Worm (Caenorhabditis elegans) whole organism, late embryonic: Measurements from ENCODE around the gene ced-6.

ENCODE experiments used
- C38D4.7 ChIP-seq: fragments of 200-800 bp; sonication (Bioruptor generic); optimal IDR thresholded peaks from 2 replicates; lab custom pipeline; 2018; ENCODE audit warnings: mild to moderate bottlenecking, missing genetic modification characterization, moderate library complexity, missing compliant biosample characterization
- T23F11.4 ChIP-seq: fragments of 200-800 bp; sonication (Bioruptor generic); optimal IDR thresholded peaks from 2 replicates; lab custom pipeline; 2018; ENCODE audit warnings: mild to moderate bottlenecking, missing genetic modification characterization, missing compliant biosample characterization
- Y22D7AL.16 ChIP-seq: sonication (generic microtip); optimal IDR thresholded peaks from 2 replicates; lab custom pipeline; 2016; ENCODE audit warnings: missing genetic modification characterization, missing compliant biosample characterization
- ama-1 ChIP-seq: fragments of 150-350 bp; optimal IDR thresholded peaks from 2 replicates; lab custom pipeline; 2014
- ceh-14 ChIP-seq: sonication (generic microtip); optimal IDR thresholded peaks from 2 replicates; lab custom pipeline; 2016; ENCODE audit warnings: missing genotype, missing genetic modification characterization, missing compliant biosample characterization
- ceh-18 ChIP-seq: sonication (generic microtip); optimal IDR thresholded peaks from 2 replicates; lab custom pipeline; 2016; ENCODE audit warnings: missing genetic modification characterization, missing compliant biosample characterization
- ceh-19 ChIP-seq: fragments of 200-800 bp; sonication (Bioruptor generic); optimal IDR thresholded peaks from 2 replicates; lab custom pipeline; 2018; ENCODE audit warnings: mild to moderate bottlenecking, missing genetic modification characterization, missing compliant biosample characterization
- ceh-2 ChIP-seq: sonication (generic microtip); optimal IDR thresholded peaks from 2 replicates; lab custom pipeline; 2016; ENCODE audit warnings: missing genotype, missing genetic modification characterization, missing compliant biosample characterization
- ceh-24 ChIP-seq: sonication (generic microtip); optimal IDR thresholded peaks from 2 replicates; lab custom pipeline; 2016; ENCODE audit warnings: mild to moderate bottlenecking, missing genetic modification characterization, missing compliant biosample characterization
- ceh-30 ChIP-seq: fragments of 150-350 bp; optimal IDR thresholded peaks from 2 replicates; lab custom pipeline; 2014; ENCODE audit warnings: missing biosample characterization, missing genetic modification characterization
- ceh-31 ChIP-seq: sonication (generic microtip); optimal IDR thresholded peaks from 2 replicates; lab custom pipeline; 2016; ENCODE audit warnings: missing genetic modification characterization, missing compliant biosample characterization
- ceh-34 ChIP-seq: sonication (generic microtip); optimal IDR thresholded peaks from 2 replicates; lab custom pipeline; 2016; ENCODE audit warnings: mild to moderate bottlenecking, missing genetic modification characterization, missing compliant biosample characterization
- ceh-9 ChIP-seq: sonication (generic microtip); optimal IDR thresholded peaks from 2 replicates; lab custom pipeline; 2016; ENCODE audit warnings: mild to moderate bottlenecking, missing genetic modification characterization, inconsistent platforms, missing compliant biosample characterization
- dmd-4 ChIP-seq: sonication (generic microtip); optimal IDR thresholded peaks from 2 replicates; lab custom pipeline; 2016; ENCODE audit warnings: borderline replicate concordance, missing genetic modification characterization, missing compliant biosample characterization
- elt-2 ChIP-seq: sonication (generic microtip); optimal IDR thresholded peaks from 2 replicates; lab custom pipeline; 2016; ENCODE audit warnings: missing genetic modification reagents, missing genetic modification characterization, missing compliant biosample characterization
- ets-4 ChIP-seq: sonication (generic microtip); optimal IDR thresholded peaks from 2 replicates; lab custom pipeline; 2016; ENCODE audit warnings: missing genetic modification characterization, missing compliant biosample characterization
- eyg-1 ChIP-seq: sonication (generic microtip); optimal IDR thresholded peaks from 2 replicates; lab custom pipeline; 2016; ENCODE audit warnings: missing genotype, missing genetic modification characterization, missing compliant biosample characterization
- fax-1 ChIP-seq: sonication (generic microtip); optimal IDR thresholded peaks from 2 replicates; lab custom pipeline; 2016; ENCODE audit warnings: missing genotype, missing genetic modification characterization, missing compliant biosample characterization
- fkh-6 ChIP-seq: sonication (generic microtip); optimal IDR thresholded peaks from 2 replicates; lab custom pipeline; 2016; ENCODE audit warnings: missing genetic modification characterization, missing compliant biosample characterization
- gmeb-2 ChIP-seq: sonication (generic microtip); optimal IDR thresholded peaks from 2 replicates; lab custom pipeline; 2016; ENCODE audit warnings: missing genetic modification characterization, inconsistent platforms, missing compliant biosample characterization
- hlh-13 ChIP-seq: fragments of 200-800 bp; sonication (Bioruptor generic); optimal IDR thresholded peaks from 2 replicates; lab custom pipeline; 2018; ENCODE audit warnings: mild to moderate bottlenecking, missing genetic modification characterization, missing compliant biosample characterization
- hlh-15 ChIP-seq: sonication (generic microtip); optimal IDR thresholded peaks from 2 replicates; lab custom pipeline; 2016; ENCODE audit warnings: missing genetic modification characterization, missing compliant biosample characterization
- hlh-6 ChIP-seq: sonication (generic microtip); optimal IDR thresholded peaks from 2 replicates; lab custom pipeline; 2016; ENCODE audit warnings: missing genotype, missing genetic modification characterization, missing compliant biosample characterization
- hlh-8 ChIP-seq: sonication (generic microtip); optimal IDR thresholded peaks from 2 replicates; lab custom pipeline; 2016; ENCODE audit warnings: missing genotype, missing genetic modification characterization, missing compliant biosample characterization
- lin-11 ChIP-seq: fragments of 200-800 bp; sonication (Bioruptor generic); optimal IDR thresholded peaks from 2 replicates; lab custom pipeline; 2018; ENCODE audit warnings: mild to moderate bottlenecking, missing genetic modification characterization, missing compliant biosample characterization
- madf-2 ChIP-seq: sonication (generic microtip); optimal IDR thresholded peaks from 2 replicates; lab custom pipeline; 2017; ENCODE audit warnings: missing genetic modification characterization, missing compliant biosample characterization
- mec-3 ChIP-seq: sonication (generic microtip); optimal IDR thresholded peaks from 2 replicates; lab custom pipeline; 2016; ENCODE audit warnings: borderline replicate concordance, missing genetic modification characterization, missing compliant biosample characterization
- nhr-11 ChIP-seq: fragments of 150-350 bp; optimal IDR thresholded peaks from 2 replicates; lab custom pipeline; 2014; ENCODE audit warnings: missing biosample characterization, missing genetic modification characterization
- nhr-232 ChIP-seq: sonication (generic microtip); optimal IDR thresholded peaks from 2 replicates; lab custom pipeline; 2016; ENCODE audit warnings: missing genetic modification characterization, missing compliant biosample characterization
- pax-1 ChIP-seq: fragments of 150-350 bp; optimal IDR thresholded peaks from 2 replicates; lab custom pipeline; 2014; ENCODE audit warnings: missing biosample characterization, missing genetic modification characterization
- pha-2 ChIP-seq: sonication (generic microtip); optimal IDR thresholded peaks from 2 replicates; lab custom pipeline; 2017; ENCODE audit warnings: mild to moderate bottlenecking, missing genetic modification characterization, missing compliant biosample characterization
- pha-4 ChIP-seq: fragments of 150-350 bp; optimal IDR thresholded peaks from 2 replicates; lab custom pipeline; 2018; ENCODE audit warnings: missing biosample characterization, missing genetic modification reagents, missing genetic modification characterization
- pqm-1 ChIP-seq: sonication (generic microtip); optimal IDR thresholded peaks from 2 replicates; lab custom pipeline; 2016; ENCODE audit warnings: missing genetic modification characterization, missing compliant biosample characterization
- pros-1 ChIP-seq: fragments of 150-350 bp; optimal IDR thresholded peaks from 2 replicates; lab custom pipeline; 2014; ENCODE audit warnings: missing biosample characterization, missing genetic modification reagents, missing genetic modification characterization
- rnt-1 ChIP-seq: sonication (generic microtip); optimal IDR thresholded peaks from 2 replicates; lab custom pipeline; 2016; ENCODE audit warnings: missing genetic modification characterization, missing compliant biosample characterization
- tbx-2 ChIP-seq: sonication (generic microtip); optimal IDR thresholded peaks from 2 replicates; lab custom pipeline; 2016; ENCODE audit warnings: missing genetic modification characterization, missing compliant biosample characterization
- unc-42 ChIP-seq: sonication (generic microtip); optimal IDR thresholded peaks from 2 replicates; lab custom pipeline; 2016; ENCODE audit warnings: missing genotype, missing genetic modification characterization, missing compliant biosample characterization
- unc-55 ChIP-seq: sonication (generic microtip); optimal IDR thresholded peaks from 2 replicates; lab custom pipeline; 2017; ENCODE audit warnings: missing biosample characterization, missing genetic modification reagents, missing genetic modification characterization
- ztf-16 ChIP-seq: sonication (generic microtip); optimal IDR thresholded peaks from 2 replicates; lab custom pipeline; 2017; ENCODE audit warnings: missing genetic modification characterization, missing compliant biosample characterization

The ced-6 gene

DNA sequence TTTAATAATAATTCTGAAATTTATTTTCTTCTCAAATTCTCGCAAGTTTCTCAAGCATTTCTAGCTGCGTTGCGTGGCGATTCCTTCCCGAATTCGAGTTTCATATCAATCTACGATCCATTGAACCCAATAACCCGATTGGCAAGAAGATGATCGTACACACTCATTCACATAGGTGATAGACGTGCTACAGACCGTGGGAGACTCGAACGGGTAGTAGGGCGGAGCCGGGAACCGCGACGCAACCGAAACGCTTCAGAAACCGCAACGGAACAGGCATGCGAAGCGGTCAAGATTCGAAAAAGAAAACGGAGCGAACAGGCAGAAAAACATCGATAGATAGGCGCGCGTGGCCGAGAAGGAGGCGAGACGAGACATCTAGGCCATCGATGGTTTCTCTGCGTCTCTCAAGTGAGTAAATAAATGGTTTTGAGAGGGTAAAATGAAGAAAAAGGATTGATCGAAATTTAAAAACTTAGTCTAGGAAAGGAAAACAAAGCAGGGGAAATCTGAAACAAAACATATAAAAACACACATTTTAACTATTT lies 7.9 kb downstream of the ced-6 start, which contains the start of gene madf-11 (continued):
- TF ChIP-seq eyg-1 (tag; lab: Kevin White, UChicago), result no peak
- TF ChIP-seq unc-42, result peak; percentile 67
- peak; percentile 49 for TF ChIP-seq hlh-6 (tag; lab: Kevin White, UChicago)
- peak; percentile 21 for TF ChIP-seq pha-2
- no peak for TF ChIP-seq C38D4.7
- no peak for TF ChIP-seq ztf-16 (tag; lab: Kevin White, UChicago)
- peak; percentile 37 for TF ChIP-seq fax-1 (tag; lab: Kevin White, UChicago)
- no peak for TF ChIP-seq pros-1
- peak; percentile 29 for TF ChIP-seq ceh-19 (GFP tag; lab: Kevin White, UChicago)
- TF ChIP-seq hlh-15 (tag; lab: Kevin White, UChicago), result no peak
- peak; percentile 82 for TF ChIP-seq mec-3
- TF ChIP-seq nhr-11 (tag; lab: Kevin White, UChicago), result no peak
- TF ChIP-seq madf-2, result no peak
- no peak for TF ChIP-seq unc-55
- peak; percentile 21 for TF ChIP-seq fkh-6 (tag; lab: Kevin White, UChicago)
- TF ChIP-seq Y22D7AL.16 (tag; lab: Kevin White, UChicago), result no peak
- TF ChIP-seq hlh-13 (GFP tag; lab: Kevin White, UChicago), result no peak
- no peak for TF ChIP-seq T23F11.4 (GFP tag; lab: Kevin White, UChicago)
- TF ChIP-seq ceh-30 (tag; lab: Kevin White, UChicago), result no peak
- TF ChIP-seq rnt-1 (tag; lab: Kevin White, UChicago), result peak; percentile 74
- TF ChIP-seq ceh-34 (tag; lab: Kevin White, UChicago), result peak; percentile 26
- peak; percentile 26 for TF ChIP-seq ceh-18 (tag; lab: Kevin White, UChicago)
- TF ChIP-seq gmeb-2, result no peak
- peak; percentile 94 for TF ChIP-seq ceh-31 (tag; lab: Kevin White, UChicago)
- no peak for TF ChIP-seq pha-4
- peak; percentile 49 for TF ChIP-seq dmd-4 (tag; lab: Kevin White, UChicago)
- TF ChIP-seq ceh-14 (tag; lab: Kevin White, UChicago), result peak; percentile 46
- peak; percentile 84 for TF ChIP-seq tbx-2 (tag; lab: Kevin White, UChicago)
- TF ChIP-seq ets-4 (tag; lab: Kevin White, UChicago), result peak; percentile 98
- TF ChIP-seq nhr-232, result no peak
- no peak for TF ChIP-seq ceh-24 (tag; lab: Kevin White, UChicago)
- no peak for TF ChIP-seq ceh-9 (tag; lab: Kevin White, UChicago)
- TF ChIP-seq pax-1, result peak; percentile 3
- TF ChIP-seq pqm-1 (tag; lab: Kevin White, UChicago), result no peak

DNA sequence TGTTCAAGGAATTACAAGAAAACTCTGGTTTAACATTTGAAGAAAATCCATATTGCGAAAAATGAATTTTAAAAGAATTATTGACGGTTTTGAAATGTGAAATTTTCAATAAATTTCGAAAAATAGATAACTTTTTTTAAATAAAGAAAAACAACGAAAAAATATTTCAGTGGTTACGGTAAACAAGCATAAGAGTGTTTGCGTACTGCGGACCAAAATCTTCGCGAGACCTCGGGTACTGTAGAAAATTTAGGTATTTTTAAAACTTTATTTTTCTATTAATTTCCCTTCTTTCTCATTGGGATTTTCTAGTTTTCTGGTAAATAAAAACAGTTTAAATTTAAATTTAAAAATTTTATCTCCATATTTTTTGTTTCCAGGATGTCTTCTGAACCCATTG lies 8.5 kb downstream of the ced-6 start, which contains the start of gene xnd-1:
Gene xnd-1 (plus strand): TSS at position 381 of the 400 bp plus-strand sequence.
- no peak for TF ChIP-seq ceh-2
- TF ChIP-seq lin-11 (tag; lab: Kevin White, UChicago), result no peak
- no peak for TF ChIP-seq hlh-8 (tag; lab: Kevin White, UChicago)
- TF ChIP-seq ama-1 (lab: Kevin White, UChicago), result no peak

DNA sequence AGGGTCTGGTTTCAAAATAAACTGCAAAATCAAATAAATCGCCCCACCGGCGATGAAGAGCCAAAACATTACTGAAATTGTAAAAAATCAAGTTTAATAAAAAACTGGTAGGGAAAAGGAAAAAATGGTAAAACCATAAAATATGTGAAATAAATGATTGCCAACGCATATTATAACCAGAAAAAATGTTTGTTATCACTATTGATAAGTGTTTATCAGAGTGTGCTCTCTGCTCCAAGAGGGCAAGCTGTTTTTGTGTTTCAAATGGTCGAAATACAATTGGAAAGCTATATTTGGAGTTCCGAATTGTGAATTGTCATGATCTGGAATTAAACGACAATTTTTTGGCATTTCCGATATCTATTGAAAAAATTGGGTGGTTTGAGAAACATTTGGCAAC lies 14.7 kb downstream of the ced-6 start, which contains the start of gene C05D2.8:
Gene C05D2.8 (minus strand): TSS at position 71 of the 400 bp plus-strand sequence.
- TF ChIP-seq elt-2, result peak; percentile 44
- no peak for TF ChIP-seq hlh-15 (tag; lab: Kevin White, UChicago)
